Worm (Caenorhabditis elegans) whole organism, early embryonic: ENCODE results near the gene pcp-3.
A peak's percentile ranks its signal among the peaks of the same experiment; 100 is the strongest.

Source experiments
- F13C5.2 ChIP-seq: sonication (generic microtip); optimal IDR thresholded peaks from 2 replicates; lab custom pipeline; 2017; ENCODE audit warnings: mild to moderate bottlenecking, missing genetic modification characterization, inconsistent platforms, missing compliant biosample characterization
- aly-1 ChIP-seq: sonication (generic microtip); optimal IDR thresholded peaks from 2 replicates; lab custom pipeline; 2016; ENCODE audit warnings: missing genetic modification characterization, missing compliant biosample characterization
- hnd-1 ChIP-seq: sonication (generic microtip); optimal IDR thresholded peaks from 2 replicates; lab custom pipeline; 2016; ENCODE audit warnings: missing genetic modification characterization, missing compliant biosample characterization
- pes-1 ChIP-seq: fragments of 200-800 bp; sonication (Bioruptor generic); IDR thresholded peaks from 2 replicates; pipeline ENCODE4 v1.3.6; 2022; ENCODE audit warnings: missing genetic modification reagents, missing genetic modification characterization, missing compliant biosample characterization
- scrt-1 ChIP-seq: fragments of 200-800 bp; sonication (Bioruptor generic); IDR thresholded peaks from 2 replicates; pipeline ENCODE4 v1.3.6; 2022; ENCODE audit warnings: missing genetic modification characterization, missing compliant biosample characterization
- tbx-11 ChIP-seq: fragments of 200-800 bp; sonication (Bioruptor generic); IDR thresholded peaks from 2 replicates; pipeline ENCODE4 v1.3.6; 2022; ENCODE audit warnings: missing genetic modification characterization, missing compliant biosample characterization
- tbx-37 ChIP-seq: fragments of 200-800 bp; sonication (Bioruptor generic); conservative IDR thresholded peaks from 2 replicates; pipeline ENCODE4 v1.3.6; 2022; ENCODE audit warnings: missing genetic modification reagents, missing genetic modification characterization, missing compliant biosample characterization

Gene pcp-3

ce11 chrIV:9114078-9114477 is 44.7 kb downstream of the pcp-3 start:
- no peak for TF ChIP-seq tbx-11 (GFP tag; lab: Robert Waterston, UW)
- TF ChIP-seq hnd-1: no peak

- no peak for TF ChIP-seq tbx-37
Observed at ce11 chrIV:9112019-9112418, 46.8 kb downstream of the pcp-3 start.

- TF ChIP-seq aly-1 (tag; lab: Kevin White, UChicago): no peak
Observed at ce11 chrIV:9108631-9109030, 50.2 kb downstream of the pcp-3 start, which contains the start of gene aly-1. Gene aly-1, plus strand, starts transcription at chrIV:9108931.

- TF ChIP-seq F13C5.2 (tag; lab: Kevin White, UChicago): peak; percentile 36
- no peak for TF ChIP-seq tbx-37
- TF ChIP-seq pes-1 (GFP tag; lab: Robert Waterston, UW): no peak
- TF ChIP-seq scrt-1 (GFP tag; lab: Robert Waterston, UW): no peak
Observed at ce11 chrIV:9107464-9107863, 51.4 kb downstream of the pcp-3 start.
